Worm (Caenorhabditis elegans) whole organism, young adult: Measurements from ENCODE around the gene col-106.

ENCODE experiments used
- T07F8.4 ChIP-seq: sonication (generic microtip); optimal IDR thresholded peaks from 2 replicates; lab custom pipeline; 2016; ENCODE audit warnings: mild to moderate bottlenecking, missing genetic modification characterization, moderate library complexity, missing compliant biosample characterization
- bed-1 ChIP-seq: fragments of 200-800 bp; sonication (Bioruptor generic); IDR thresholded peaks from 2 replicates; pipeline ENCODE4 v1.3.6; 2022; ENCODE audit warnings: missing genetic modification reagents, missing genetic modification characterization, missing compliant biosample characterization
- ets-4 ChIP-seq: fragments of 200-800 bp; sonication (Bioruptor generic); optimal IDR thresholded peaks from 2 replicates; lab custom pipeline; 2018; ENCODE audit warnings: mild to moderate bottlenecking, missing genetic modification characterization, missing compliant biosample characterization
- unc-130 ChIP-seq: sonication (generic microtip); optimal IDR thresholded peaks from 2 replicates; lab custom pipeline; 2016; ENCODE audit warnings: missing genetic modification reagents, missing genetic modification characterization, missing compliant biosample characterization

- TF ChIP-seq bed-1 (GFP tag; lab: Robert Waterston, UW) (no peak), T07F8.4 (tag; lab: Kevin White, UChicago) (no peak), unc-130 (GFP tag; lab: Kevin White, UChicago) (no peak), ets-4 (GFP tag; lab: Kevin White, UChicago) (no peak)
These were observed 35.6 kb downstream of the col-106 start, which contains the start of gene Y77E11A.8 for ce11 chrIV:1424962-1425361.
